Worm (Caenorhabditis elegans): Measurements from ENCODE around the gene glr-2.

Gene glr-2

ce11 chrIII:7142172-7142601 is 2.6 kb downstream of the glr-2 start (continued):
- TF ChIP-seq lin-40 (tag; optimal IDR thresholded peaks at IDR 0.05) (no peak), sptf-2 (GFP tag; optimal IDR thresholded peaks at IDR 0.05) (no peak), bed-2 (GFP tag; IDR thresholded peaks at IDR 0.05) (no peak), athp-1 (tag; optimal IDR thresholded peaks at IDR 0.05) (no peak), mes-4 (tag; optimal IDR thresholded peaks at IDR 0.05) (no peak), hsf-1 (GFP tag; IDR thresholded peaks at IDR 0.05) (peak; percentile 56), sdz-38 (tag; optimal IDR thresholded peaks at IDR 0.05) (no peak), F55B11.4 (tag; optimal IDR thresholded peaks at IDR 0.05; ENCODE audit: borderline replicate concordance, insufficient read depth) (no peak), ztf-6 (GFP tag; IDR thresholded peaks at IDR 0.05) (no peak), Y53G8AR.9 (GFP tag; conservative IDR thresholded peaks at IDR 0.05) (peak; percentile 78), F49E8.2 (tag; optimal IDR thresholded peaks at IDR 0.05; ENCODE audit: insufficient read depth) (peak; percentile 87), die-1 (tag; optimal IDR thresholded peaks at IDR 0.05) (no peak), hlh-12 (tag; optimal IDR thresholded peaks at IDR 0.05) (no peak), ekl-4 (GFP tag; IDR thresholded peaks at IDR 0.05) (peak; percentile 80), lsl-1 (GFP tag; optimal IDR thresholded peaks at IDR 0.05) (peak; percentile 71), mcd-1 (GFP tag; IDR thresholded peaks at IDR 0.05) (peak; percentile 51), lir-1 (GFP tag; conservative IDR thresholded peaks at IDR 0.05) (no peak), pbrm-1 (GFP tag; IDR thresholded peaks at IDR 0.05) (peak; percentile 90), lag-1 (GFP tag; IDR thresholded peaks at IDR 0.05) (no peak), F37B4.10 (GFP tag; IDR thresholded peaks at IDR 0.05) (no peak), ceh-100 (GFP tag; IDR thresholded peaks at IDR 0.05) (no peak), nfya-2 (GFP tag; IDR thresholded peaks at IDR 0.05) (no peak), unc-130 (GFP tag; optimal IDR thresholded peaks at IDR 0.05) (no peak), tlf-1 (GFP tag; optimal IDR thresholded peaks at IDR 0.05) (peak; percentile 18), rpc-1 (optimal IDR thresholded peaks at IDR 0.05) (no peak), rpc-1 (tag; optimal IDR thresholded peaks at IDR 0.05) (peak; percentile 11), hmg-1.2 (GFP tag; IDR thresholded peaks at IDR 0.05) (peak; percentile 94), nfyb-1 (GFP tag; IDR thresholded peaks at IDR 0.05) (peak; percentile 83), nhr-80 (tag; optimal IDR thresholded peaks at IDR 0.05) (no peak), B0019.2 (GFP tag; conservative IDR thresholded peaks at IDR 0.05) (0 out of 2 replicates have a peak, but pooled peaks have one; percentile 24), unc-62 (GFP tag; optimal IDR thresholded peaks at IDR 0.05) (no peak), gei-17 (GFP tag; optimal IDR thresholded peaks at IDR 0.05) (no peak), ZK185.1 (tag; optimal IDR thresholded peaks at IDR 0.05; ENCODE audit: poor library complexity, severe bottlenecking) (no peak), egl-44 (GFP tag; IDR thresholded peaks at IDR 0.05) (no peak), egl-18 (GFP tag; IDR thresholded peaks at IDR 0.05) (no peak), nhr-90 (tag; optimal IDR thresholded peaks at IDR 0.05) (no peak), tbp1 (GFP tag; optimal IDR thresholded peaks at IDR 0.05) (peak; percentile 78), B0261.1 (tag; optimal IDR thresholded peaks at IDR 0.05) (no peak), F57A8.1 (GFP tag; optimal IDR thresholded peaks at IDR 0.05) (no peak), F22D6.2 (tag; optimal IDR thresholded peaks at IDR 0.05) (no peak), zim-3 (tag; optimal IDR thresholded peaks at IDR 0.05) (no peak), ztf-25 (GFP tag; IDR thresholded peaks at IDR 0.05) (no peak), snpc-1.1 (tag; optimal IDR thresholded peaks at IDR 0.05; ENCODE audit: insufficient read depth) (peak; percentile 98), egrh-3 (GFP tag; IDR thresholded peaks at IDR 0.05) (no peak), repo-1 (tag; optimal IDR thresholded peaks at IDR 0.05) (peak; percentile 15), nhr-27 (tag; optimal IDR thresholded peaks at IDR 0.05) (no peak), F23B12.7 (tag; optimal IDR thresholded peaks at IDR 0.05; ENCODE audit: insufficient read depth) (no peak), B0336.3 (GFP tag; IDR thresholded peaks at IDR 0.05) (no peak), let-607 (tag; optimal IDR thresholded peaks at IDR 0.05) (no peak)
